Worm (Caenorhabditis elegans) whole organism, L3 larva: ENCODE data around the gene ttr-32.

Experiments used
- R02D3.7 ChIP-seq: fragments of 150-350 bp; optimal IDR thresholded peaks from 2 replicates; lab custom pipeline; 2014; ENCODE audit warnings: missing biosample characterization, missing genetic modification characterization
- ZK546.5 ChIP-seq: sonication (generic microtip); optimal IDR thresholded peaks from 2 replicates; lab custom pipeline; 2017; ENCODE audit warnings: missing biosample characterization, missing genetic modification characterization
- aly-2 ChIP-seq: fragments of 150-350 bp; optimal IDR thresholded peaks from 2 replicates; lab custom pipeline; 2014; ENCODE audit warnings: missing biosample characterization, missing genetic modification characterization
- ama-1 ChIP-seq: fragments of 150-350 bp; optimal IDR thresholded peaks from 2 replicates; lab custom pipeline; 2018
- ceh-16 ChIP-seq: sonication (generic microtip); optimal IDR thresholded peaks from 2 replicates; lab custom pipeline; 2017; ENCODE audit warnings: missing biosample characterization, missing genetic modification characterization
- ceh-28 ChIP-seq: fragments of 150-350 bp; optimal IDR thresholded peaks from 2 replicates; lab custom pipeline; 2014; ENCODE audit warnings: missing biosample characterization, missing genetic modification reagents, missing genetic modification characterization
- ceh-82 ChIP-seq: fragments of 150-350 bp; optimal IDR thresholded peaks from 2 replicates; lab custom pipeline; 2014; ENCODE audit warnings: missing biosample characterization, missing genetic modification characterization
- ceh-9 ChIP-seq: sonication (generic microtip); optimal IDR thresholded peaks from 2 replicates; lab custom pipeline; 2018; ENCODE audit warnings: missing biosample characterization, missing genetic modification characterization
- daf-12 ChIP-seq: fragments of 150-350 bp; optimal IDR thresholded peaks from 2 replicates; lab custom pipeline; 2014; ENCODE audit warnings: missing biosample characterization, missing genetic modification reagents, missing genetic modification characterization
- egl-5 ChIP-seq: fragments of 150-350 bp; optimal IDR thresholded peaks from 2 replicates; lab custom pipeline; 2017; ENCODE audit warnings: missing biosample characterization, missing genetic modification reagents, missing genetic modification characterization, inconsistent platforms
- elt-1 ChIP-seq: fragments of 150-350 bp; optimal IDR thresholded peaks from 2 replicates; lab custom pipeline; 2014; ENCODE audit warnings: missing biosample characterization, missing genetic modification characterization
- elt-2 ChIP-seq: sonication (generic microtip); optimal IDR thresholded peaks from 2 replicates; lab custom pipeline; 2016; ENCODE audit warnings: missing genetic modification reagents, mild to moderate bottlenecking, missing genetic modification characterization, missing compliant biosample characterization
- elt-3 ChIP-seq, 3 experiments: fragments of 150-350 bp in 1 of 3; sonication (generic microtip) in 2 of 3; optimal IDR thresholded peaks; 2 replicates in 2 of 3; 4 replicates in 1 of 3; lab custom pipeline; 2014 to 2017; ENCODE audit warnings: missing biosample characterization in 3 of 3, missing genetic modification characterization in 3 of 3
- eor-1 ChIP-seq, 2 experiments: fragments of 150-350 bp; optimal IDR thresholded peaks; 2 replicates each; lab custom pipeline; 2014 to 2018; ENCODE audit warnings: missing biosample characterization in 2 of 2, missing genetic modification characterization in 2 of 2
- fkh-10 ChIP-seq: sonication (generic microtip); optimal IDR thresholded peaks from 2 replicates; lab custom pipeline; 2017; ENCODE audit warnings: missing biosample characterization, missing genetic modification reagents, missing genetic modification characterization
- fkh-2 ChIP-seq: fragments of 150-350 bp; optimal IDR thresholded peaks from 2 replicates; lab custom pipeline; 2014; ENCODE audit warnings: missing biosample characterization, missing genetic modification reagents, missing genetic modification characterization
- fos-1 ChIP-seq: fragments of 150-350 bp; optimal IDR thresholded peaks from 2 replicates; lab custom pipeline; 2014; ENCODE audit warnings: missing biosample characterization, missing genetic modification characterization
- hmg-11 ChIP-seq: sonication (generic microtip); optimal IDR thresholded peaks from 2 replicates; lab custom pipeline; 2016; ENCODE audit warnings: missing genetic modification characterization, missing compliant biosample characterization
- jun-1 ChIP-seq: fragments of 150-350 bp; optimal IDR thresholded peaks from 2 replicates; lab custom pipeline; 2014; ENCODE audit warnings: missing biosample characterization, missing genetic modification reagents, missing genetic modification characterization
- lin-15B ChIP-seq: fragments of 150-350 bp; optimal IDR thresholded peaks from 2 replicates; lab custom pipeline; 2014; ENCODE audit warnings: missing biosample characterization, missing genetic modification characterization
- lin-39 ChIP-seq: fragments of 150-350 bp; optimal IDR thresholded peaks from 2 replicates; lab custom pipeline; 2018; ENCODE audit warnings: missing biosample characterization, missing genetic modification reagents, missing genetic modification characterization
- lsy-12 ChIP-seq: sonication (generic microtip); optimal IDR thresholded peaks from 2 replicates; lab custom pipeline; 2016; ENCODE audit warnings: mild to moderate bottlenecking, missing genetic modification characterization, missing compliant biosample characterization
- mdl-1 ChIP-seq: fragments of 150-350 bp; optimal IDR thresholded peaks from 2 replicates; lab custom pipeline; 2014; ENCODE audit warnings: missing biosample characterization, missing genetic modification characterization
- mml-1 ChIP-seq: fragments of 150-350 bp; sonication (generic microtip); optimal IDR thresholded peaks from 3 replicates; lab custom pipeline; 2014; ENCODE audit warnings: missing biosample characterization, missing genetic modification characterization
- nfya-1 ChIP-seq: sonication (generic microtip); optimal IDR thresholded peaks from 2 replicates; lab custom pipeline; 2017; ENCODE audit warnings: missing genetic modification characterization, mild to moderate bottlenecking, missing compliant biosample characterization, antibody characterized with exemption, moderate library complexity; ENCODE audit not compliant: insufficient read depth
- nhr-11 ChIP-seq: fragments of 150-350 bp; optimal IDR thresholded peaks from 2 replicates; lab custom pipeline; 2014; ENCODE audit warnings: missing biosample characterization, missing genetic modification characterization
- nhr-12 ChIP-seq: fragments of 150-350 bp; optimal IDR thresholded peaks from 2 replicates; lab custom pipeline; 2014; ENCODE audit warnings: missing biosample characterization, missing genetic modification characterization
- nhr-237 ChIP-seq: fragments of 150-350 bp; optimal IDR thresholded peaks from 2 replicates; lab custom pipeline; 2014; ENCODE audit warnings: missing biosample characterization, missing genetic modification characterization
- nhr-25 ChIP-seq: sonication (generic microtip); optimal IDR thresholded peaks from 2 replicates; lab custom pipeline; 2017; ENCODE audit warnings: missing biosample characterization, missing genetic modification characterization
- nhr-28 ChIP-seq: fragments of 150-350 bp; optimal IDR thresholded peaks from 2 replicates; lab custom pipeline; 2014; ENCODE audit warnings: missing biosample characterization, missing genetic modification characterization
- nhr-43 ChIP-seq: sonication (generic microtip); optimal IDR thresholded peaks from 2 replicates; lab custom pipeline; 2016; ENCODE audit warnings: mild to moderate bottlenecking, missing genetic modification characterization, missing compliant biosample characterization; ENCODE audit not compliant: poor library complexity, severe bottlenecking
- nhr-67 ChIP-seq: fragments of 150-350 bp; optimal IDR thresholded peaks from 2 replicates; lab custom pipeline; 2014; ENCODE audit warnings: missing biosample characterization, missing genetic modification characterization
- nhr-76 ChIP-seq: fragments of 150-350 bp; sonication (generic microtip); optimal IDR thresholded peaks from 5 replicates; lab custom pipeline; 2014; ENCODE audit warnings: missing biosample characterization, missing genetic modification characterization
- nhr-77 ChIP-seq: fragments of 150-350 bp; optimal IDR thresholded peaks from 2 replicates; lab custom pipeline; 2014; ENCODE audit warnings: missing biosample characterization, missing genetic modification characterization
- pha-4 ChIP-seq: fragments of 150-350 bp; optimal IDR thresholded peaks from 2 replicates; lab custom pipeline; 2014; ENCODE audit warnings: missing biosample characterization, missing genetic modification reagents, missing genetic modification characterization
- pqm-1 ChIP-seq: fragments of 150-350 bp; optimal IDR thresholded peaks from 2 replicates; lab custom pipeline; 2017; ENCODE audit warnings: missing biosample characterization, missing genetic modification characterization, inconsistent platforms
- sea-2 ChIP-seq: fragments of 150-350 bp; sonication (generic microtip); optimal IDR thresholded peaks from 4 replicates; lab custom pipeline; 2014; ENCODE audit warnings: missing biosample characterization, missing genetic modification reagents, missing genetic modification characterization
- snpc-4 ChIP-seq: fragments of 150-350 bp; optimal IDR thresholded peaks from 2 replicates; lab custom pipeline; 2014; ENCODE audit warnings: missing biosample characterization, missing genetic modification characterization
- tbx-2 ChIP-seq: sonication (generic microtip); optimal IDR thresholded peaks from 2 replicates; lab custom pipeline; 2016; ENCODE audit warnings: mild to moderate bottlenecking, missing genetic modification characterization, missing compliant biosample characterization
- unc-39 ChIP-seq: sonication (generic microtip); optimal IDR thresholded peaks from 4 replicates; lab custom pipeline; 2017; ENCODE audit warnings: missing biosample characterization, missing genetic modification characterization
- unc-62 ChIP-seq: fragments of 150-350 bp; sonication (generic microtip); optimal IDR thresholded peaks from 4 replicates; lab custom pipeline; 2014; ENCODE audit warnings: missing biosample characterization, missing genetic modification reagents, missing genetic modification characterization
- zag-1 ChIP-seq: fragments of 150-350 bp; optimal IDR thresholded peaks from 2 replicates; lab custom pipeline; 2014; ENCODE audit warnings: missing biosample characterization, missing genetic modification characterization
- ztf-11 ChIP-seq: fragments of 150-350 bp; optimal IDR thresholded peaks from 2 replicates; lab custom pipeline; 2014; ENCODE audit warnings: missing biosample characterization, missing genetic modification characterization
- ztf-4 ChIP-seq: fragments of 150-350 bp; optimal IDR thresholded peaks from 2 replicates; lab custom pipeline; 2014; ENCODE audit warnings: missing biosample characterization, missing genetic modification characterization

The ttr-32 gene

ce11 chrIII:7561872-7562271, 4.3 kb upstream of the ttr-32 start, which contains the start of gene lgc-12:
Gene lgc-12 (plus strand): TSS chrIII:7562172.
- TF ChIP-seq nhr-43, result no peak
- TF ChIP-seq nhr-28 (tag; lab: Kevin White, UChicago), result no peak
- TF ChIP-seq nhr-77 (tag; lab: Kevin White, UChicago), result no peak
- no peak for TF ChIP-seq fkh-2 (tag; lab: Kevin White, UChicago)
- TF ChIP-seq nhr-25 (tag; lab: Kevin White, UChicago), result no peak
- TF ChIP-seq unc-39 (tag; lab: Kevin White, UChicago), result no peak
- no peak for TF ChIP-seq nhr-67 (tag; lab: Kevin White, UChicago)
- no peak for TF ChIP-seq daf-12 (tag; lab: Kevin White, UChicago)
- no peak for TF ChIP-seq pha-4
- no peak for TF ChIP-seq nhr-12 (tag; lab: Kevin White, UChicago)
- no peak for TF ChIP-seq R02D3.7 (tag; lab: Kevin White, UChicago)
- TF ChIP-seq sea-2, result no peak
- TF ChIP-seq nhr-237 (tag; lab: Kevin White, UChicago), result no peak
- no peak for TF ChIP-seq unc-62 (GFP tag; lab: Kevin White, UChicago)
- no peak for TF ChIP-seq ceh-9 (tag; lab: Kevin White, UChicago)
- no peak for TF ChIP-seq zag-1 (tag; lab: Kevin White, UChicago)
- TF ChIP-seq aly-2 (tag; lab: Kevin White, UChicago), result no peak
- no peak for TF ChIP-seq fkh-10 (GFP tag; lab: Kevin White, UChicago)

ce11 chrIII:7565247-7565646, 964 bp upstream of the ttr-32 start, which contains the start of gene ttr-8:
Gene ttr-8 (minus strand): TSS chrIII:7565347.
- TF ChIP-seq jun-1 (no peak), pqm-1 (tag; lab: Kevin White, UChicago) (no peak), nhr-67 (tag; lab: Kevin White, UChicago) (no peak), sea-2 (no peak), fos-1 (tag; lab: Kevin White, UChicago) (no peak), mdl-1 (tag; lab: Kevin White, UChicago) (no peak), unc-39 (tag; lab: Kevin White, UChicago) (no peak), ama-1 (lab: Kevin White, UChicago) (no peak), ceh-9 (tag; lab: Kevin White, UChicago) (no peak), nhr-76 (tag; lab: Kevin White, UChicago) (no peak), tbx-2 (tag; lab: Kevin White, UChicago) (no peak), mml-1 (tag; lab: Kevin White, UChicago) (no peak)

- TF ChIP-seq snpc-4 (peak; percentile 69), nhr-76 (tag; lab: Kevin White, UChicago) (no peak), nhr-237 (tag; lab: Kevin White, UChicago) (no peak), pha-4 (peak; percentile 88), hmg-11 (tag; lab: Kevin White, UChicago) (peak; percentile 91), unc-62 (GFP tag; lab: Kevin White, UChicago) (peak; percentile 64), nhr-28 (tag; lab: Kevin White, UChicago) (no peak), ama-1 (lab: Kevin White, UChicago) (no peak), elt-1 (tag; lab: Kevin White, UChicago) (peak; percentile 20), ceh-16 (no peak), ztf-11 (tag; lab: Kevin White, UChicago) (no peak), lin-39 (tag; lab: Kevin White, UChicago) (peak; percentile 50), nhr-43 (peak; percentile 72), lsy-12 (peak; percentile 24), elt-3 (tag; optimal IDR thresholded peaks at IDR 0.05; lab: Kevin White, UChicago) (no peak), pqm-1 (tag; lab: Kevin White, UChicago) (peak; percentile 55), mdl-1 (tag; lab: Kevin White, UChicago) (peak; percentile 80), tbx-2 (tag; lab: Kevin White, UChicago) (peak; percentile 46), fkh-10 (GFP tag; lab: Kevin White, UChicago) (no peak), ZK546.5 (tag; lab: Kevin White, UChicago) (no peak), daf-12 (tag; lab: Kevin White, UChicago) (no peak), lin-15B (tag; lab: Kevin White, UChicago) (peak; percentile 48), nhr-25 (tag; lab: Kevin White, UChicago) (peak; percentile 48), fos-1 (tag; lab: Kevin White, UChicago) (no peak), sea-2 (no peak), nhr-77 (tag; lab: Kevin White, UChicago) (no peak), nhr-67 (tag; lab: Kevin White, UChicago) (no peak), aly-2 (tag; lab: Kevin White, UChicago) (no peak), nhr-11 (tag; lab: Kevin White, UChicago) (peak; percentile 39), eor-1 (tag; optimal IDR thresholded peaks at IDR 0.05; lab: Kevin White, UChicago) (no peak), ceh-82 (tag; lab: Kevin White, UChicago) (peak; percentile 4), zag-1 (tag; lab: Kevin White, UChicago) (no peak), R02D3.7 (tag; lab: Kevin White, UChicago) (peak; percentile 39), egl-5 (peak; percentile 47), ceh-9 (tag; lab: Kevin White, UChicago) (no peak), nhr-12 (tag; lab: Kevin White, UChicago) (no peak), unc-39 (tag; lab: Kevin White, UChicago) (no peak), fkh-2 (tag; lab: Kevin White, UChicago) (no peak), elt-2 (tag; lab: Kevin White, UChicago) (peak; percentile 77), ztf-4 (tag; lab: Kevin White, UChicago) (no peak), ceh-28 (tag; lab: Kevin White, UChicago) (peak; percentile 71), nfya-1 (tag; lab: Kevin White, UChicago) (peak; percentile 88)
Measured at ce11 chrIII:7570083-7570695, 4.0 kb downstream of the ttr-32 start, which contains the start of gene R13A5.7. Gene R13A5.7 (minus strand): TSS chrIII:7570133.
